Worm (Caenorhabditis elegans): ENCODE results near the gene cky-1.

cky-1 gene

ce11 chrV:12728062-12728665 is 8.3 kb upstream of the cky-1 start, which contains the start of the genes rpl-28 and mrpl-49:
Gene rpl-28, minus strand, starts transcription at chrV:12728112.
Gene mrpl-49, plus strand, starts transcription at chrV:12728631.
- no peak for TF ChIP-seq unc-62 (GFP tag; optimal IDR thresholded peaks at IDR 0.05)

ce11 chrV:12729220-12729619 is 7.3 kb upstream of the cky-1 start, which contains the start of gene R11D1.10:
Gene R11D1.10, plus strand, starts transcription at chrV:12729520.
- TF ChIP-seq unc-62 (GFP tag; optimal IDR thresholded peaks at IDR 0.05): no peak

- no peak for TF ChIP-seq unc-62 (GFP tag; optimal IDR thresholded peaks at IDR 0.05)
These were observed 3.8 kb upstream of the cky-1 start for ce11 chrV:12732734-12733133.

ce11 chrV:12733465-12734248 is 2.8 kb upstream of the cky-1 start, which contains the start of the genes dhs-21 and xbx-9:
Gene dhs-21, minus strand, starts transcription at chrV:12733645.
Gene xbx-9, plus strand, starts transcription at chrV:12734198.
- no peak for TF ChIP-seq unc-62 (GFP tag; optimal IDR thresholded peaks at IDR 0.05)

- no peak for TF ChIP-seq unc-62 (GFP tag; optimal IDR thresholded peaks at IDR 0.05)
These were observed 5.2 kb downstream of the cky-1 start, which contains the start of gene hrg-7 for ce11 chrV:12741684-12742083. Gene hrg-7, plus strand, starts transcription at chrV:12742041.

- TF ChIP-seq unc-62 (GFP tag; optimal IDR thresholded peaks at IDR 0.05): no peak
These were observed 7.4 kb downstream of the cky-1 start for ce11 chrV:12743778-12744502.

- no peak for TF ChIP-seq unc-62 (GFP tag; optimal IDR thresholded peaks at IDR 0.05)
These were observed 8.5 kb downstream of the cky-1 start, which contains the start of gene C15C8.7 for ce11 chrV:12744979-12745378. Gene C15C8.7, minus strand, starts transcription at chrV:12745050.

ce11 chrV:12747431-12747830 is 10.9 kb downstream of the cky-1 start, which contains the start of gene C15C8.4:
Gene C15C8.4, minus strand, starts transcription at chrV:12747463.
- no peak for TF ChIP-seq unc-62 (GFP tag; optimal IDR thresholded peaks at IDR 0.05)

- TF ChIP-seq unc-62 (GFP tag; optimal IDR thresholded peaks at IDR 0.05): no peak
These were observed 11.4 kb downstream of the cky-1 start, which contains the start of gene C15C8.5 for ce11 chrV:12747856-12748255. Gene C15C8.5, plus strand, starts transcription at chrV:12748007.

ce11 chrV:12749558-12749957 is 13.1 kb downstream of the cky-1 start:
- no peak for TF ChIP-seq unc-62 (GFP tag; optimal IDR thresholded peaks at IDR 0.05)

ce11 chrV:12751495-12752050 is 15.1 kb downstream of the cky-1 start, which contains the start of gene C15C8.6:
Gene C15C8.6, minus strand, starts transcription at chrV:12751545.
- TF ChIP-seq unc-62 (GFP tag; optimal IDR thresholded peaks at IDR 0.05): no peak

ce11 chrV:12752407-12752806 is 15.9 kb downstream of the cky-1 start, which contains the start of gene C15C8.8:
Gene C15C8.8, minus strand, starts transcription at chrV:12752507.
- no peak for TF ChIP-seq unc-62 (GFP tag; optimal IDR thresholded peaks at IDR 0.05)

ce11 chrV:12754839-12755238 is 18.3 kb downstream of the cky-1 start, which contains the start of gene gpa-13:
Gene gpa-13, minus strand, starts transcription at chrV:12754939.
- no peak for TF ChIP-seq unc-62 (GFP tag; optimal IDR thresholded peaks at IDR 0.05)

ce11 chrV:12759660-12760059 is 23.2 kb downstream of the cky-1 start, which contains the start of gene papl-1:
Gene papl-1, minus strand, starts transcription at chrV:12759760.
- no peak for TF ChIP-seq unc-62 (GFP tag; optimal IDR thresholded peaks at IDR 0.05)

ce11 chrV:12760913-12761312 is 24.4 kb downstream of the cky-1 start, which contains the start of gene F18E2.15:
Gene F18E2.15, minus strand, starts transcription at chrV:12761013.
- TF ChIP-seq unc-62 (GFP tag; optimal IDR thresholded peaks at IDR 0.05): no peak
